Worm (Caenorhabditis elegans) whole organism, L1 larva: ENCODE data around the gene ZK829.1.

Experiments used
- aha-1 ChIP-seq: fragments of 150-350 bp; optimal IDR thresholded peaks from 2 replicates; lab custom pipeline; 2014; ENCODE audit warnings: missing biosample characterization, missing genetic modification characterization
- dpl-1 ChIP-seq, 3 experiments: fragments of 150-350 bp in 2 of 3; sonication (generic microtip) in 1 of 3; optimal IDR thresholded peaks; 2 replicates each; lab custom pipeline; 2014 to 2017; ENCODE audit warnings: missing biosample characterization in 3 of 3, missing genetic modification characterization in 3 of 3, missing genetic modification reagents in 3 of 3
- mdl-1 ChIP-seq, 2 experiments: fragments of 150-350 bp; optimal IDR thresholded peaks; 2 replicates each; lab custom pipeline; 2014 to 2017; ENCODE audit warnings: missing biosample characterization in 2 of 2, missing genetic modification characterization in 2 of 2, inconsistent platforms in 1 of 2
- nhr-11 ChIP-seq: fragments of 150-350 bp; optimal IDR thresholded peaks from 2 replicates; lab custom pipeline; 2014; ENCODE audit warnings: missing biosample characterization, missing genetic modification characterization
- nhr-237 ChIP-seq: fragments of 150-350 bp; optimal IDR thresholded peaks from 2 replicates; lab custom pipeline; 2014; ENCODE audit warnings: missing biosample characterization, missing genetic modification characterization
- pax-3 ChIP-seq: fragments of 200-800 bp; sonication (Bioruptor generic); optimal IDR thresholded peaks from 2 replicates; lab custom pipeline; 2018; ENCODE audit warnings: mild to moderate bottlenecking, missing genetic modification characterization, moderate library complexity, missing compliant biosample characterization
- sptf-1 ChIP-seq: fragments of 150-350 bp; optimal IDR thresholded peaks from 2 replicates; lab custom pipeline; 2014; ENCODE audit warnings: missing biosample characterization, missing genetic modification characterization
- ztf-11 ChIP-seq, 2 experiments: sonication (generic microtip); optimal IDR thresholded peaks; 2 replicates each; lab custom pipeline; 2016 to 2017; ENCODE audit warnings: missing genetic modification characterization in 2 of 2, missing biosample characterization in 1 of 2, missing compliant biosample characterization in 1 of 2

ce11 chrIV:11952612-11953299, 10.5 kb upstream of the ZK829.1 start, which contains the start of gene gdh-1:
- TF ChIP-seq dpl-1 (GFP tag; optimal IDR thresholded peaks at IDR 0.05; lab: Kevin White, UChicago): peak in 2 of 3 experiments; percentile 21 to 44
- no peak for TF ChIP-seq sptf-1 (tag; lab: Kevin White, UChicago)
- TF ChIP-seq aha-1 (tag; lab: Kevin White, UChicago): no peak
- TF ChIP-seq nhr-11 (tag; lab: Kevin White, UChicago): no peak
- TF ChIP-seq mdl-1 (tag; optimal IDR thresholded peaks at IDR 0.05; lab: Kevin White, UChicago): peak in 1 of 2 experiments; percentile 56
- no peak for TF ChIP-seq pax-3 (tag; lab: Kevin White, UChicago)
- TF ChIP-seq ztf-11 (tag; optimal IDR thresholded peaks at IDR 0.05; lab: Kevin White, UChicago): no peak
- no peak for TF ChIP-seq nhr-237 (tag; lab: Kevin White, UChicago)
